Fruit fly (Drosophila melanogaster): ENCODE data around the gene CG34367.

Gene CG34367

dm6 chr2L:10362408-10363067 lies 8.8 kb upstream of the CG34367 start, which contains the start of the genes Cand1 and pim (continued):
- TF ChIP-seq CG10431 (GFP tag; optimal IDR thresholded peaks at IDR 0.05) (peak; percentile 36), lov (optimal IDR thresholded peaks at IDR 0.05) (no peak), lov (GFP tag; IDR thresholded peaks at IDR 0.05) (no peak), vnd (GFP tag; IDR thresholded peaks at IDR 0.05; ENCODE audit: partially characterized antibody) (peak; percentile 33; the same call in 1 of the 3 replicates), CG2116 (GFP tag; optimal IDR thresholded peaks at IDR 0.05) (peak; percentile 31), CG34224 (GFP tag; IDR thresholded peaks at IDR 0.05; ENCODE audit: partially characterized antibody) (peak; percentile 71; the same call in 2 of the 3 replicates), inv (GFP tag; IDR thresholded peaks at IDR 0.05; ENCODE audit: partially characterized antibody) (peak; percentile 55), CG13287 (GFP tag; IDR thresholded peaks at IDR 0.05; ENCODE audit: partially characterized antibody) (peak; percentile 79), gt (GFP tag; IDR thresholded peaks at IDR 0.05) (no peak), CG17385 (GFP tag; optimal IDR thresholded peaks at IDR 0.05) (no peak), ftz-f1 (GFP tag; optimal IDR thresholded peaks at IDR 0.05) (no peak), tll (GFP tag; optimal IDR thresholded peaks at IDR 0.05) (no peak), slbo (GFP tag; IDR thresholded peaks at IDR 0.05) (peak; percentile 55; the same call in 1 of the 2 replicates), CG14860 (GFP tag; IDR thresholded peaks at IDR 0.05; ENCODE audit: partially characterized antibody) (0 out of 3 replicates have a peak, but pooled peaks have one; percentile 12), CG31365 (tag; optimal IDR thresholded peaks at IDR 0.05) (no peak), eyg (GFP tag; optimal IDR thresholded peaks at IDR 0.05) (no peak), CG33557 (GFP tag; optimal IDR thresholded peaks at IDR 0.05) (peak; percentile 10), ewg (GFP tag; optimal IDR thresholded peaks at IDR 0.05) (no peak), C15 (GFP tag; IDR thresholded peaks at IDR 0.05) (no peak), Blimp-1 (GFP tag; optimal IDR thresholded peaks at IDR 0.05) (no peak), knrl (GFP tag; IDR thresholded peaks at IDR 0.05; ENCODE audit: partially characterized antibody) (peak; percentile 75), cwo (GFP tag; optimal IDR thresholded peaks at IDR 0.05) (no peak), CG1792 (GFP tag; optimal IDR thresholded peaks at IDR 0.05) (no peak), CG8944 (GFP tag; optimal IDR thresholded peaks at IDR 0.05) (no peak), CG11247 (GFP tag; IDR thresholded peaks at IDR 0.05) (no peak), wdn (GFP tag; IDR thresholded peaks at IDR 0.05) (no peak), dpn (GFP tag; optimal IDR thresholded peaks at IDR 0.05) (peak in 1 of 2 experiments; percentile 12), pzg (GFP tag; optimal IDR thresholded peaks at IDR 0.05) (peak; percentile 58), ken (GFP tag; IDR thresholded peaks at IDR 0.05) (no peak), zen (tag; optimal IDR thresholded peaks at IDR 0.05) (peak; percentile 41), Doc3 (GFP tag; IDR thresholded peaks at IDR 0.05; ENCODE audit: partially characterized antibody) (peak; percentile 64; the same call in 2 of the 3 replicates), hkb (optimal IDR thresholded peaks at IDR 0.05) (no peak), hkb (GFP tag; IDR thresholded peaks at IDR 0.05) (no peak), pfk (GFP tag; optimal IDR thresholded peaks at IDR 0.05) (peak; percentile 90), CG17802 (tag; optimal IDR thresholded peaks at IDR 0.05) (no peak), Sox102F (GFP tag; optimal IDR thresholded peaks at IDR 0.05) (no peak), CG17829 (tag; optimal IDR thresholded peaks at IDR 0.05) (peak; percentile 69), grau (tag; optimal IDR thresholded peaks at IDR 0.05) (peak; percentile 26), Lpt (GFP tag; optimal IDR thresholded peaks at IDR 0.05) (no peak), vvl (GFP tag; IDR thresholded peaks at IDR 0.05) (no peak), Nf-YB (GFP tag; optimal IDR thresholded peaks at IDR 0.05) (no peak), CG30020 (tag; optimal IDR thresholded peaks at IDR 0.05) (peak; percentile 97), Mes4 (GFP tag; optimal IDR thresholded peaks at IDR 0.05) (no peak), CG15514 (GFP tag; optimal IDR thresholded peaks at IDR 0.05) (peak; percentile 38), dmrt11E (tag; optimal IDR thresholded peaks at IDR 0.05) (peak; percentile 36), CG34376 (GFP tag; optimal IDR thresholded peaks at IDR 0.05) (no peak), br (optimal IDR thresholded peaks at IDR 0.05) (no peak), repo (GFP tag; optimal IDR thresholded peaks at IDR 0.05) (no peak), CG12659 (GFP tag; optimal IDR thresholded peaks at IDR 0.05) (peak; percentile 70)

Data from whole organism, embryonic.